Worm (Caenorhabditis elegans) whole organism, mixed stage, embryonic: ENCODE data around the gene nlp-32.
"Not testable (repeated sequence)": the region's sequence is repeated elsewhere in the genome, so short reads cannot be mapped to it uniquely, and the experiment has no call there.

Source experiments
- M03D4.4 ChIP-seq: sonication (generic microtip); optimal IDR thresholded peaks from 2 replicates; lab custom pipeline; 2017; ENCODE audit warnings: mild to moderate bottlenecking, missing genetic modification characterization, missing compliant biosample characterization
- elt-1 ChIP-seq: sonication (generic microtip); optimal IDR thresholded peaks from 2 replicates; lab custom pipeline; 2017; ENCODE audit warnings: missing genetic modification characterization, mild to moderate bottlenecking, missing compliant biosample characterization, antibody characterized with exemption, moderate library complexity, borderline replicate concordance; ENCODE audit not compliant: insufficient read depth
- ham-2 ChIP-seq: fragments of 200-800 bp; sonication (Bioruptor generic); optimal IDR thresholded peaks from 2 replicates; lab custom pipeline; 2018; ENCODE audit warnings: mild to moderate bottlenecking, missing genetic modification characterization, missing compliant biosample characterization
- mep-1 ChIP-seq: fragments of 150-350 bp; optimal IDR thresholded peaks from 2 replicates; lab custom pipeline; 2017; ENCODE audit warnings: missing biosample characterization, missing genetic modification reagents, missing genetic modification characterization, inconsistent platforms
- mls-2 ChIP-seq: sonication (generic microtip); optimal IDR thresholded peaks from 2 replicates; lab custom pipeline; 2016; ENCODE audit warnings: mild to moderate bottlenecking, missing genetic modification characterization, moderate library complexity, missing compliant biosample characterization
- nhr-237 ChIP-seq: fragments of 150-350 bp; optimal IDR thresholded peaks from 2 replicates; lab custom pipeline; 2014; ENCODE audit warnings: missing biosample characterization, missing genetic modification characterization
- nhr-28 ChIP-seq: fragments of 150-350 bp; optimal IDR thresholded peaks from 2 replicates; lab custom pipeline; 2014; ENCODE audit warnings: missing biosample characterization, missing genetic modification characterization
- unc-120 ChIP-seq: sonication (generic microtip); optimal IDR thresholded peaks from 2 replicates; lab custom pipeline; 2017; ENCODE audit warnings: missing genetic modification characterization, missing compliant biosample characterization; ENCODE audit not compliant: poor library complexity, severe bottlenecking
- zip-8 ChIP-seq: fragments of 150-350 bp; optimal IDR thresholded peaks from 2 replicates; lab custom pipeline; 2014; ENCODE audit warnings: missing biosample characterization, missing genetic modification characterization

DNA sequence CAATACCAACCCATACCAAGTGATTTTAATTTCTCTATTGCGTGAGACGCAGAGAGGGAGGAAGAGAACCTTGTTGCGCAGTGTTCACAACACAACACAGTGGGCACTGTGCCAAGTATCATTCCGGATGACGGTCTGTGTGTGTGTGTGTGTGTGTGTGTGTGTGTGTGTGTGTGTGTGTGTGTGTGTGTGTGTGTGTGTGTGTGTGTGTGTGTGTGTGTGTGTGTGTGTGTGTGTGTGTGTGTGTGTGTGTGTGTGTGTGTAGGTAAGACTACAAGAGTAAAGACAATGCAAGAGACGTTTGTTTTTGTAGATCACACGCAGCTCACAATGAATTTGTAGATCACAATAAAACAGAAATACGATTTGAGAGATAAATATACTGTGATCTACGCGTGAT, 40.8 kb downstream of the nlp-32 start:
- not testable (repeated sequence) for TF ChIP-seq nhr-237 (tag; lab: Kevin White, UChicago); zip-8 (tag; lab: Kevin White, UChicago); nhr-28 (tag; lab: Kevin White, UChicago); mep-1; unc-120; elt-1 (tag; lab: Kevin White, UChicago)
- peak; percentile 58 for TF ChIP-seq mls-2 (tag; lab: Kevin White, UChicago)
- TF ChIP-seq ham-2 = peak; percentile 15
- peak; percentile 75 for TF ChIP-seq M03D4.4 (tag; lab: Kevin White, UChicago)
